Worm (Caenorhabditis elegans) whole organism, L1 larva: Measurements from ENCODE around the gene pals-26.

Source experiments
- C04F5.9 ChIP-seq: sonication (generic microtip); optimal IDR thresholded peaks from 2 replicates; lab custom pipeline; 2016; ENCODE audit warnings: missing genetic modification characterization, missing compliant biosample characterization
- aly-2 ChIP-seq: fragments of 150-350 bp; optimal IDR thresholded peaks from 2 replicates; lab custom pipeline; 2014; ENCODE audit warnings: missing biosample characterization, missing genetic modification characterization
- ceh-82 ChIP-seq, 3 experiments: fragments of 150-350 bp in 1 of 3; sonication (generic microtip) in 2 of 3; optimal IDR thresholded peaks; 2 replicates each; lab custom pipeline; 2014 to 2017; ENCODE audit warnings: missing biosample characterization in 3 of 3, missing genetic modification characterization in 3 of 3
- egl-13 ChIP-seq: sonication (generic microtip); optimal IDR thresholded peaks from 2 replicates; lab custom pipeline; 2016; ENCODE audit warnings: missing genotype, missing genetic modification reagents, missing genetic modification characterization, missing compliant biosample characterization
- elt-2 ChIP-seq: sonication (generic microtip); optimal IDR thresholded peaks from 2 replicates; lab custom pipeline; 2016; ENCODE audit warnings: missing genetic modification characterization, mild to moderate bottlenecking, inconsistent platforms, missing compliant biosample characterization, missing genetic modification reagents
- elt-3 ChIP-seq, 6 experiments: fragments of 150-350 bp in 1 of 6; sonication (generic microtip); optimal IDR thresholded peaks; 2 replicates each; lab custom pipeline; 2017 to 2018; ENCODE audit warnings: missing biosample characterization in 6 of 6, missing genetic modification characterization in 6 of 6, inconsistent platforms in 1 of 6
- irx-1 ChIP-seq: sonication (generic microtip); optimal IDR thresholded peaks from 2 replicates; lab custom pipeline; 2016; ENCODE audit warnings: missing genetic modification characterization, missing compliant biosample characterization
- lin-13 ChIP-seq: fragments of 150-350 bp; optimal IDR thresholded peaks from 2 replicates; lab custom pipeline; 2014; ENCODE audit warnings: missing biosample characterization, missing genetic modification reagents, missing genetic modification characterization
- lsy-2 ChIP-seq, 2 experiments: fragments of 150-350 bp; optimal IDR thresholded peaks; 2 replicates each; lab custom pipeline; 2014; ENCODE audit warnings: missing biosample characterization in 2 of 2, missing genetic modification characterization in 2 of 2
- pqm-1 ChIP-seq: sonication (generic microtip); optimal IDR thresholded peaks from 3 replicates; lab custom pipeline; 2017; ENCODE audit warnings: missing biosample characterization, missing genetic modification characterization

- TF ChIP-seq lsy-2 (tag; optimal IDR thresholded peaks at IDR 0.05; lab: Kevin White, UChicago) (peak in 1 of 2 experiments; percentile 46), aly-2 (tag; lab: Kevin White, UChicago) (no peak), lin-13 (no peak), elt-3 (tag; optimal IDR thresholded peaks at IDR 0.05; lab: Kevin White, UChicago) (no peak), elt-2 (tag; lab: Kevin White, UChicago) (no peak), irx-1 (tag; lab: Kevin White, UChicago) (no peak), ceh-82 (tag; optimal IDR thresholded peaks at IDR 0.05; lab: Kevin White, UChicago) (peak in 2 of 3 experiments; percentile 36 to 41), pqm-1 (tag; lab: Kevin White, UChicago) (no peak), egl-13 (tag; lab: Kevin White, UChicago) (no peak), C04F5.9 (tag; lab: Kevin White, UChicago) (no peak)
These were observed 39.3 kb upstream of the pals-26 start for ce11 chrIII:4335614-4336013.
